Worm (Caenorhabditis elegans): ENCODE data around the gene str-185.

Gene str-185

DNA sequence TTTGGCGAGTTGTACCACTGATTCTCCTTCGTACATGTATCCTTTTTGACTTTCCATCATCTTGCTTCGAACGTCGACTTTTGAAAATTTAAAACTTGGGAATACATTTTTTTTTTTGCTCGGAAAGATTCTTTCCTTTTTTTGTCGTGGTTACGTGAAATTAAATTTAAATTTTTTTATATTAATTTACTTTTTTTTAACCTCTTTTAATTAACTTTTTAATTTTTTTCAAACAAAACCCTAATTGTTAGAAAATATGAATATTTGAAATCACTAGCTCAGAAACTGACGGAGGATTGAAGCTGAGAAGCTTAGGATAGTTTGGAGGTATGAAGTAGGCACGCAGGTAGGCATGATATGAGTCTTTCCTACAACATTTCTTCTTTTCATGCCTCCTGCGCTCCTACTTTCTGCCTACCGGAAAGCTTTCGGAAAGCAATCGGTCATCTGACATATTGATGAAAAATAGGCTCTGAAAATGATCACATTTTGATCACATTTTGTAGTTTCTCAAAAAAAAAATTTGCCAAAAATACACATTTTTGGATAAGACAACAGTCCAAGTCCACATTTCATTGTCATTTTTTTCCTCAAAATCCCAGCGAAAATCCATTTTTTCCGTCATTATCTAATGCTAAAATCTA is 4.8 kb upstream of the str-185 start, which contains the start of the genes R08C7.8 and R08C7.4:
Gene R08C7.8, minus strand, starts transcription at position 101 of the 644 bp plus-strand sequence.
Gene R08C7.4, plus strand, starts transcription at position 594 of the 644 bp plus-strand sequence.
- TF ChIP-seq K11D2.4 (GFP tag; IDR thresholded peaks at IDR 0.05) (no peak), chd-7 (tag; optimal IDR thresholded peaks at IDR 0.05) (no peak), ets-4 (GFP tag; optimal IDR thresholded peaks at IDR 0.05) (no peak), hlh-12 (tag; optimal IDR thresholded peaks at IDR 0.05) (no peak), ceh-27 (GFP tag; optimal IDR thresholded peaks at IDR 0.05) (no peak), zfh-2 (GFP tag; conservative IDR thresholded peaks at IDR 0.05) (no peak), B0261.1 (tag; optimal IDR thresholded peaks at IDR 0.05) (no peak), lin-40 (tag; optimal IDR thresholded peaks at IDR 0.05) (no peak), F39B2.1 (GFP tag; IDR thresholded peaks at IDR 0.05) (no peak), ztf-18 (tag; optimal IDR thresholded peaks at IDR 0.05) (no peak), mel-28 (tag; optimal IDR thresholded peaks at IDR 0.05; ENCODE audit: borderline replicate concordance) (no peak), let-526 (GFP tag; IDR thresholded peaks at IDR 0.05) (no peak), F10E7.11 (tag; optimal IDR thresholded peaks at IDR 0.05) (no peak), snpc-1.1 (tag; optimal IDR thresholded peaks at IDR 0.05; ENCODE audit: insufficient read depth) (no peak), lin-54 (GFP tag; optimal IDR thresholded peaks at IDR 0.05) (no peak), hmg-1.2 (GFP tag; IDR thresholded peaks at IDR 0.05) (no peak)

DNA sequence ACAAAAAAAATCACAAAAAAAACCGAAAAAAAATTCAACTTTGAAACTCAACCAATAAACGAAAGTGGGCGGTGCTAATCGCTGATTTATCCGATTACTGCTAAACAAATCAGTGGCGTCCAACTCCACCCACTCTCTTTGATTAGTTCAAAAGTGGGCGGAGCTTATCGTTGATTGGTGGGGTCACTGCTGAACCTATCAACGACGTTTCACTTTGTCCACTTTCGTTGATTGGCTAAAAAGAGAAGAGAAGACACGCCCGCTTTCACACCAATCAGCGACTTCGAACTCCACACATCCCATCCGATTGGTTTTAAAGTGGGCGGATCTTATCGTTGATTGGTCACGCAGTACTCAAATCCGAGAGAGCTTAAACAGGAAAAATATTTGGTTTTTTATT is 5.9 kb downstream of the str-185 start:
- TF ChIP-seq efl-1 (GFP tag; optimal IDR thresholded peaks at IDR 0.05), result no peak
- peak; percentile 48; the same call in 1 of the 2 replicates for TF ChIP-seq nfyb-1 (GFP tag; IDR thresholded peaks at IDR 0.05)

DNA sequence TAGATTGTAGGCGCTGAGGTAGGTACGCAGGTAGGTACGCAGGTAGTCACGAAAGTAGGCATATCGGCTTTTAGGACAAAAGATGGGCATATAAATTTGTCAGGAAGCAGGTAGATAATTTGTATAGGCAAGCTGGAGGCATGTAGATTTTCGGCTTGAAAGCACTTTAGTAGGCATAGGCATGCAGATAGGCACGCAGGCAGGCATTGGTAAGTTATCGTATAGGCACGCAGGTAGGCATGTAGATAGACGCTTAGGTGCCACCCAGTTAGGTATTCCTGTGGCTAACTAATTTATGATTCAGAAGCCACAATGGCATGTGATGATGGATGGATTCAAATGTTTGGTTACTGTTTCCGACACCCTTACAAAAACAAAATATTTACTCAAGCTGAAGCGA is 6.8 kb downstream of the str-185 start:
- TF ChIP-seq mel-28 (tag; optimal IDR thresholded peaks at IDR 0.05; ENCODE audit: borderline replicate concordance), result no peak
- TF ChIP-seq bed-1 (GFP tag; IDR thresholded peaks at IDR 0.05), result no peak
- no peak for TF ChIP-seq hsf-1 (GFP tag; IDR thresholded peaks at IDR 0.05)
- TF ChIP-seq attf-5 (GFP tag; optimal IDR thresholded peaks at IDR 0.05), result no peak
- no peak for TF ChIP-seq madf-6 (GFP tag; IDR thresholded peaks at IDR 0.05)
- no peak for TF ChIP-seq hrde-1 (tag; optimal IDR thresholded peaks at IDR 0.05; ENCODE audit: borderline replicate concordance)
- no peak for TF ChIP-seq rcor-1 (GFP tag; IDR thresholded peaks at IDR 0.05)
- no peak for TF ChIP-seq rec-8 (tag; optimal IDR thresholded peaks at IDR 0.05)
- no peak for TF ChIP-seq F37B4.10 (GFP tag; IDR thresholded peaks at IDR 0.05)
- no peak for TF ChIP-seq unc-62 (GFP tag; optimal IDR thresholded peaks at IDR 0.05)

DNA sequence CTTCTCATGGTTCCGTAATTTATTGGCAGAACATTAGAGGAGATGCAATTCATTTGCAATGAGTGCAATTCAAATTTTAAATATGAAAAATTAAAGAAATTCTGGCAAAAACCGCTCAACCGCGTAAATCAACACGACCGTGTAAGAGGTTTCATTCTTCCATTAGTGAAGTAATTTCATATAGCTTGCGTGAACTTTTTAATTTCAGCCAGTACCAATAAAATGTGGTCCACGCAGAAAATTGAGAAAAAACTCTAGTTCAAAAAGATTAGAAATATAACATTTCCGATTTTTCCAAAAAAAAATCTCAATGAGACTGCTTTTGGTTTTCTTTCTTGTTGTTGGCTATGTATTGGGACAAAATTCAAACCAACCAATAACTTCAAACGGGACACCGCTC is 7.8 kb downstream of the str-185 start, which contains the start of gene clec-175:
Gene clec-175, plus strand, starts transcription at position 301 of the 400 bp plus-strand sequence.
- TF ChIP-seq F23B12.7 (tag; optimal IDR thresholded peaks at IDR 0.05; ENCODE audit: insufficient read depth), result no peak
- TF ChIP-seq Y95B8A.8 (GFP tag; IDR thresholded peaks at IDR 0.05), result no peak
- TF ChIP-seq ceh-40 (GFP tag; IDR thresholded peaks at IDR 0.05), result no peak
- TF ChIP-seq cebp-1 (GFP tag; IDR thresholded peaks at IDR 0.05), result no peak
- no peak for TF ChIP-seq cebp-1 (tag; optimal IDR thresholded peaks at IDR 0.05)
- no peak for TF ChIP-seq ztf-25 (GFP tag; IDR thresholded peaks at IDR 0.05)
- no peak for TF ChIP-seq K12H6.12 (tag; optimal IDR thresholded peaks at IDR 0.05)
- TF ChIP-seq F10E7.11 (tag; optimal IDR thresholded peaks at IDR 0.05), result no peak
- no peak for TF ChIP-seq snpc-3.4 (tag; optimal IDR thresholded peaks at IDR 0.05)
- no peak for TF ChIP-seq zfh-2 (GFP tag; conservative IDR thresholded peaks at IDR 0.05)
- no peak for TF ChIP-seq Y53F4B.3 (GFP tag; IDR thresholded peaks at IDR 0.05)
- TF ChIP-seq xnd-1 (tag; optimal IDR thresholded peaks at IDR 0.05), result no peak
- TF ChIP-seq lag-1 (GFP tag; IDR thresholded peaks at IDR 0.05), result no peak
- TF ChIP-seq nhr-90 (tag; optimal IDR thresholded peaks at IDR 0.05), result no peak
- no peak for TF ChIP-seq sea-2 (GFP tag; IDR thresholded peaks at IDR 0.05)
- no peak for TF ChIP-seq F22D6.2 (tag; optimal IDR thresholded peaks at IDR 0.05)
- no peak for TF ChIP-seq dpff-1 (tag; optimal IDR thresholded peaks at IDR 0.05)
